Fruit fly (Drosophila melanogaster) whole organism, embryonic: ENCODE results near the gene Pxd.

Source experiments
- Abd-B ChIP-seq: fragments of 200-800 bp; sonication (Bioruptor generic); optimal IDR thresholded peaks from 2 replicates; lab custom pipeline; 2018; ENCODE audit warnings: missing biosample characterization, mild to moderate bottlenecking, missing genetic modification characterization, moderate library complexity
- Aef1 ChIP-seq: fragments of 200-800 bp; sonication (Bioruptor generic); IDR thresholded peaks from 3 replicates; pipeline ENCODE4 v1.3.6; 2022; ENCODE audit warnings: missing biosample characterization, missing genetic modification characterization
- B-H1 ChIP-seq: fragments of 200-800 bp; sonication (Bioruptor generic); IDR thresholded peaks from 3 replicates; pipeline ENCODE4 v1.3.6; 2022; ENCODE audit warnings: missing biosample characterization, missing genetic modification characterization
- Bdp1 ChIP-seq: fragments of 200-800 bp; sonication (Bioruptor generic); optimal IDR thresholded peaks from 3 replicates; lab custom pipeline; 2016; ENCODE audit warnings: missing biosample characterization, missing genetic modification characterization
- CG10366 ChIP-seq: fragments of 200-800 bp; sonication (Bioruptor generic); IDR thresholded peaks from 2 replicates; pipeline ENCODE4 v1.3.6; 2022; ENCODE audit warnings: missing biosample characterization, missing genetic modification characterization
- CG10462 ChIP-seq: fragments of 200-800 bp; sonication (Bioruptor generic); optimal IDR thresholded peaks from 2 replicates; lab custom pipeline; 2016; ENCODE audit warnings: missing biosample characterization, missing genetic modification characterization
- CG10565 ChIP-seq: fragments of 200-800 bp; sonication (Bioruptor generic); optimal IDR thresholded peaks from 3 replicates; lab custom pipeline; 2016; ENCODE audit warnings: missing biosample characterization, mild to moderate bottlenecking, missing genetic modification characterization
- CG10959 ChIP-seq: fragments of 200-800 bp; sonication (Bioruptor generic); IDR thresholded peaks from 2 replicates; pipeline ENCODE4 v1.3.6; 2022; ENCODE audit warnings: missing biosample characterization, missing genetic modification characterization
- CG11093 ChIP-seq: fragments of 200-800 bp; sonication (Bioruptor generic); IDR thresholded peaks from 3 replicates; pipeline ENCODE4 v1.3.6; 2022; ENCODE audit warnings: missing biosample characterization, missing genetic modification characterization
- CG12659 ChIP-seq: fragments of 200-800 bp; sonication (Bioruptor generic); optimal IDR thresholded peaks from 3 replicates; lab custom pipeline; 2017; ENCODE audit warnings: mild to moderate bottlenecking, missing biosample characterization, missing genetic modification reagents, missing genetic modification characterization
- CG14667 ChIP-seq: fragments of 200-800 bp; sonication (Bioruptor generic); IDR thresholded peaks from 2 replicates; pipeline ENCODE4 v1.3.6; 2022; ENCODE audit warnings: missing biosample characterization, missing genetic modification characterization
- CG1603 ChIP-seq: fragments of 200-800 bp; sonication (Bioruptor generic); optimal IDR thresholded peaks from 2 replicates; lab custom pipeline; 2019; ENCODE audit warnings: missing biosample characterization, mild to moderate bottlenecking, missing genetic modification characterization, moderate library complexity
- CG16815 ChIP-seq: fragments of 200-800 bp; sonication (Bioruptor generic); optimal IDR thresholded peaks from 3 replicates; lab custom pipeline; 2017; ENCODE audit warnings: missing biosample characterization, mild to moderate bottlenecking, missing genetic modification characterization
- CG2678 ChIP-seq: fragments of 200-800 bp; sonication (Bioruptor generic); optimal IDR thresholded peaks from 3 replicates; lab custom pipeline; 2019; ENCODE audit warnings: missing biosample characterization, mild to moderate bottlenecking, missing genetic modification characterization, moderate library complexity
- CG3281 ChIP-seq: fragments of 200-800 bp; sonication (Bioruptor generic); optimal IDR thresholded peaks from 3 replicates; lab custom pipeline; 2017; ENCODE audit warnings: missing biosample characterization, mild to moderate bottlenecking, missing genetic modification characterization
- CG6272 ChIP-seq: fragments of 200-800 bp; sonication (Bioruptor generic); IDR thresholded peaks from 2 replicates; pipeline ENCODE4 v1.3.6; 2022; ENCODE audit warnings: missing biosample characterization, missing genetic modification characterization
- CG7556 ChIP-seq: fragments of 200-800 bp; sonication (Bioruptor generic); optimal IDR thresholded peaks from 2 replicates; lab custom pipeline; 2017; ENCODE audit warnings: missing biosample characterization, mild to moderate bottlenecking, missing genetic modification characterization
- CG7928 ChIP-seq: fragments of 200-800 bp; sonication (Bioruptor generic); optimal IDR thresholded peaks from 2 replicates; lab custom pipeline; 2017; ENCODE audit warnings: missing biosample characterization, mild to moderate bottlenecking, missing genetic modification characterization
- CG8290 ChIP-seq, 3 experiments: fragments of 200-800 bp; sonication (Bioruptor generic); optimal IDR thresholded peaks; 2 replicates each; lab custom pipeline; 2016 to 2019; ENCODE audit warnings: missing biosample characterization in 3 of 3, missing genetic modification characterization in 3 of 3, mild to moderate bottlenecking in 2 of 3, moderate library complexity in 1 of 3
- CG8359 ChIP-seq: fragments of 200-800 bp; sonication (Bioruptor generic); optimal IDR thresholded peaks from 2 replicates; lab custom pipeline; 2017; ENCODE audit warnings: missing biosample characterization, mild to moderate bottlenecking, missing genetic modification characterization, borderline replicate concordance
- D ChIP-seq, 2 experiments: fragments of 200-800 bp in 1 of 2; fragments of >200 bp in 1 of 2; sonication (Bioruptor generic) in 1 of 2; optimal IDR thresholded peaks; 2 replicates in 1 of 2; 3 replicates in 1 of 2; lab custom pipeline; 2017; ENCODE audit warnings: mild to moderate bottlenecking in 1 of 2, missing biosample characterization in 1 of 2, missing genetic modification characterization in 1 of 2, missing genetic modification reagents in 1 of 2
- Dll ChIP-seq: fragments of 200-800 bp; sonication (Bioruptor generic); IDR thresholded peaks from 4 replicates; pipeline ENCODE4 v1.3.6; 2022; ENCODE audit warnings: missing biosample characterization, missing genetic modification characterization; ENCODE audit not compliant: partially characterized antibody
- Dp ChIP-seq: fragments of 200-800 bp; sonication (Bioruptor generic); optimal IDR thresholded peaks from 2 replicates; lab custom pipeline; 2018; ENCODE audit warnings: missing biosample characterization, mild to moderate bottlenecking, missing genetic modification characterization, moderate library complexity
- Kr ChIP-seq: fragments of 200-800 bp; sonication (Bioruptor generic); optimal IDR thresholded peaks from 2 replicates; lab custom pipeline; 2017; ENCODE audit warnings: missing biosample characterization, mild to moderate bottlenecking, missing genetic modification characterization
- MBD-R2 ChIP-seq: fragments of 200-800 bp; sonication (Bioruptor generic); IDR thresholded peaks from 2 replicates; pipeline ENCODE4 v1.3.6; 2022; ENCODE audit warnings: missing biosample characterization, missing genetic modification characterization
- Myb ChIP-seq: fragments of 200-800 bp; sonication (Bioruptor generic); optimal IDR thresholded peaks from 2 replicates; lab custom pipeline; 2016; ENCODE audit warnings: missing biosample characterization, missing genetic modification characterization
- NC2α ChIP-seq: fragments of 200-800 bp; sonication (Bioruptor generic); optimal IDR thresholded peaks from 2 replicates; lab custom pipeline; 2016; ENCODE audit warnings: missing biosample characterization, missing genetic modification characterization
- PHDP ChIP-seq: fragments of 200-800 bp; sonication (Bioruptor generic); optimal IDR thresholded peaks from 3 replicates; lab custom pipeline; 2018; ENCODE audit warnings: missing biosample characterization, mild to moderate bottlenecking, missing genetic modification characterization, moderate library complexity
- Poxn ChIP-seq: fragments of 200-800 bp; sonication (Bioruptor generic); IDR thresholded peaks from 2 replicates; pipeline ENCODE4 v1.3.6; 2022; ENCODE audit warnings: missing biosample characterization, missing genetic modification characterization
- Rfx ChIP-seq: fragments of 200-800 bp; sonication (Bioruptor generic); IDR thresholded peaks from 2 replicates; pipeline ENCODE4 v1.3.6; 2022; ENCODE audit warnings: missing biosample characterization, missing genetic modification characterization
- amos ChIP-seq: fragments of 200-800 bp; sonication (Bioruptor generic); IDR thresholded peaks from 2 replicates; pipeline ENCODE4 v1.3.6; 2022; ENCODE audit warnings: missing biosample characterization, missing genetic modification characterization; ENCODE audit not compliant: partially characterized antibody
- chn ChIP-seq: fragments of 200-800 bp; sonication (Bioruptor generic); optimal IDR thresholded peaks from 2 replicates; lab custom pipeline; 2016; ENCODE audit warnings: missing biosample characterization, missing genetic modification characterization
- dmrt11E ChIP-seq: fragments of 200-800 bp; sonication (Bioruptor generic); optimal IDR thresholded peaks from 3 replicates; lab custom pipeline; 2018; ENCODE audit warnings: missing biosample characterization, mild to moderate bottlenecking, missing genetic modification characterization, moderate library complexity
- gcm2 ChIP-seq: fragments of 200-800 bp; sonication (Bioruptor generic); optimal IDR thresholded peaks from 2 replicates; lab custom pipeline; 2016; ENCODE audit warnings: missing biosample characterization, missing genetic modification characterization
- hb ChIP-seq: fragments of 200-800 bp; sonication (Bioruptor generic); IDR thresholded peaks from 3 replicates; pipeline ENCODE4 v1.3.6; 2022; ENCODE audit warnings: missing biosample characterization, missing genetic modification characterization; ENCODE audit not compliant: partially characterized antibody
- jing ChIP-seq: fragments of 200-800 bp; sonication (Bioruptor generic); optimal IDR thresholded peaks from 2 replicates; lab custom pipeline; 2018; ENCODE audit warnings: missing biosample characterization, mild to moderate bottlenecking, missing genetic modification characterization
- kni ChIP-seq: fragments of 200-800 bp; sonication (Bioruptor generic); optimal IDR thresholded peaks from 3 replicates; lab custom pipeline; 2017; ENCODE audit warnings: mild to moderate bottlenecking, missing biosample characterization, missing genetic modification reagents, missing genetic modification characterization
- mam ChIP-seq: fragments of 200-800 bp; sonication (Bioruptor generic); optimal IDR thresholded peaks from 3 replicates; lab custom pipeline; 2016; ENCODE audit warnings: missing biosample characterization, missing genetic modification characterization
- org-1 ChIP-seq: fragments of 200-800 bp; sonication (Bioruptor generic); optimal IDR thresholded peaks from 2 replicates; lab custom pipeline; 2017; ENCODE audit warnings: missing biosample characterization, missing genetic modification characterization
- prd ChIP-seq, 3 experiments: fragments of >200 bp in 2 of 3; fragments of 200-800 bp in 1 of 3; sonication (Bioruptor generic) in 1 of 3; optimal IDR thresholded peaks in 2 of 3; IDR thresholded peaks in 1 of 3; 2 replicates in 2 of 3; 3 replicates in 1 of 3; pipeline versions ENCODE4 v1.3.6 to Lab custom; 2017 to 2022; ENCODE audit warnings: missing biosample characterization in 1 of 3, missing genetic modification characterization in 1 of 3
- sima ChIP-seq: fragments of 200-800 bp; sonication (Bioruptor generic); optimal IDR thresholded peaks from 2 replicates; lab custom pipeline; 2016; ENCODE audit warnings: missing biosample characterization, missing genetic modification characterization
- unc-4 ChIP-seq: fragments of 200-800 bp; sonication (Bioruptor generic); IDR thresholded peaks from 2 replicates; pipeline ENCODE4 v1.3.6; 2022; ENCODE audit warnings: missing biosample characterization, missing genetic modification characterization; ENCODE audit not compliant: partially characterized antibody
- vvl ChIP-seq: fragments of 200-800 bp; sonication (Bioruptor generic); IDR thresholded peaks from 2 replicates; pipeline ENCODE4 v1.3.6; 2022; ENCODE audit warnings: missing biosample characterization, missing genetic modification characterization
- zen ChIP-seq: fragments of 200-800 bp; sonication (Bioruptor generic); optimal IDR thresholded peaks from 3 replicates; lab custom pipeline; 2018; ENCODE audit warnings: missing biosample characterization, mild to moderate bottlenecking, missing genetic modification characterization, moderate library complexity
- zfh1 ChIP-seq: fragments of 200-800 bp; sonication (Bioruptor generic); IDR thresholded peaks from 3 replicates; pipeline ENCODE4 v1.3.6; 2022; ENCODE audit warnings: missing biosample characterization, missing genetic modification characterization

Gene Pxd

DNA sequence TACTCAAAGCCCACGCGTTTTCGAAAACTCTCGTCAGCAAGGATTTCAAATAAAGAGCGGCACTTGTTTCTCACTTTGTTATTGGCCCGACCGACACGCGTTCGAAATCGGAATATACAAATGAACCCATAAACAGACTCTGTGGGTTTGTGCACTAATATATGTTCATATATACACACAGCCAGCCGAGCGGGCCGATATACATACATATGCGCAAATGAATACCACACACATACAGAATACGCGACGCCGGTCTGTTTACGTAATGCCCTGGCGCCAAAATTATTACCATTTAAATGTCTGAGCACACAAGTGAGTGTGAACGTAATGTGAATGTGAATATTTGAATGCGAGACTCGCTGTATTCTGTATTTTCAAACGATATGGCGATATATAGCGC, 53.3 kb downstream of the Pxd start (continued):
- TF ChIP-seq chn (GFP tag; lab: Kevin White, UChicago) (no peak), CG16815 (GFP tag; lab: Kevin White, UChicago) (no peak), CG10366 (no peak), Dll (GFP tag; lab: Robert Waterston, UW) (no peak), CG6272 (GFP tag; lab: Robert Waterston, UW) (no peak), CG3281 (no peak), CG8359 (no peak), jing (GFP tag; lab: Kevin White, UChicago) (no peak), CG10565 (GFP tag; lab: Kevin White, UChicago) (no peak), MBD-R2 (GFP tag; lab: Robert Waterston, UW) (no peak), CG7556 (GFP tag; lab: Kevin White, UChicago) (no peak), vvl (GFP tag; lab: Robert Waterston, UW) (peak; percentile 58; the same call in 1 of the 2 replicates), org-1 (GFP tag; lab: Kevin White, UChicago) (no peak), CG10959 (GFP tag; lab: Robert Waterston, UW) (no peak), gcm2 (no peak), D (optimal IDR thresholded peaks at IDR 0.05; lab: Kevin White, UChicago) (no peak), D (GFP tag; optimal IDR thresholded peaks at IDR 0.05; lab: Kevin White, UChicago) (no peak), PHDP (tag; lab: Kevin White, UChicago) (no peak), zen (tag; lab: Kevin White, UChicago) (no peak), CG11093 (GFP tag; lab: Robert Waterston, UW) (no peak), CG2678 (tag; lab: Kevin White, UChicago) (no peak), CG7928 (GFP tag; lab: Kevin White, UChicago) (no peak), Rfx (GFP tag; lab: Robert Waterston, UW) (no peak), sima (GFP tag; lab: Kevin White, UChicago) (no peak), amos (GFP tag; lab: Robert Waterston, UW) (no peak), CG1603 (tag; lab: Kevin White, UChicago) (no peak), dmrt11E (no peak), Dp (GFP tag; lab: Kevin White, UChicago) (peak; percentile 43), Poxn (GFP tag; lab: Robert Waterston, UW) (no peak), Bdp1 (GFP tag; lab: Kevin White, UChicago) (no peak), NC2α (no peak), hb (GFP tag; lab: Robert Waterston, UW) (no peak), Abd-B (no peak), mam (GFP tag; lab: Kevin White, UChicago) (no peak), zfh1 (no peak), B-H1 (GFP tag; lab: Robert Waterston, UW) (no peak), Myb (GFP tag; lab: Kevin White, UChicago) (no peak), CG14667 (GFP tag; lab: Robert Waterston, UW) (no peak), CG8290 (GFP tag; optimal IDR thresholded peaks at IDR 0.05; lab: Kevin White, UChicago) (no peak), CG8290 (tag; optimal IDR thresholded peaks at IDR 0.05; lab: Kevin White, UChicago) (peak in 1 of 2 experiments; percentile 40), Kr (GFP tag; lab: Kevin White, UChicago) (no peak), Aef1 (GFP tag; lab: Robert Waterston, UW) (no peak), CG10462 (GFP tag; lab: Kevin White, UChicago) (no peak), kni (no peak), prd (optimal IDR thresholded peaks at IDR 0.05; lab: Kevin White, UChicago) (no peak), prd (GFP tag; IDR thresholded peaks at IDR 0.05; lab: Robert Waterston, UW) (no peak), CG12659 (GFP tag; lab: Kevin White, UChicago) (no peak), unc-4 (GFP tag; lab: Robert Waterston, UW) (0 out of 2 replicates have a peak, but pooled peaks have one; percentile 17)
